Worm (Caenorhabditis elegans): ENCODE measurements around the gene srh-33.

ce11 chrV:472589-472988 is 29.5 kb upstream of the srh-33 start, which contains the start of gene srt-31:
- TF ChIP-seq skn-1 (tag; optimal IDR thresholded peaks at IDR 0.05) = no peak
- no peak for TF ChIP-seq unc-39 (tag; optimal IDR thresholded peaks at IDR 0.05)
- no peak for TF ChIP-seq elt-3 (tag; optimal IDR thresholded peaks at IDR 0.05)
- no peak for TF ChIP-seq nhr-21 (tag; optimal IDR thresholded peaks at IDR 0.05)
- TF ChIP-seq nhr-11 (tag; optimal IDR thresholded peaks at IDR 0.05) = no peak
- no peak for TF ChIP-seq egl-27 (tag; optimal IDR thresholded peaks at IDR 0.05)
- TF ChIP-seq ztf-11 (tag; optimal IDR thresholded peaks at IDR 0.05) = no peak
- no peak for TF ChIP-seq zag-1 (tag; optimal IDR thresholded peaks at IDR 0.05)
